Worm (Caenorhabditis elegans) whole organism, young adult: Measurements from ENCODE around the gene acs-4.

Experiments used
- B0035.1 ChIP-seq: sonication (generic microtip); optimal IDR thresholded peaks from 2 replicates; lab custom pipeline; 2016; ENCODE audit warnings: missing genetic modification characterization, mild to moderate bottlenecking, missing compliant biosample characterization, missing genotype, missing genetic modification reagents
- B0336.3 ChIP-seq: fragments of 200-800 bp; sonication (Bioruptor generic); IDR thresholded peaks from 2 replicates; pipeline ENCODE4 v1.3.6; 2022; ENCODE audit warnings: missing genetic modification characterization, missing compliant biosample characterization
- F23B12.7 ChIP-seq: sonication (generic microtip); optimal IDR thresholded peaks from 2 replicates; lab custom pipeline; 2017; ENCODE audit warnings: missing genetic modification characterization, mild to moderate bottlenecking, missing compliant biosample characterization, antibody characterized with exemption, moderate library complexity; ENCODE audit not compliant: insufficient read depth
- F33H1.4 ChIP-seq: fragments of 200-800 bp; sonication (Bioruptor generic); IDR thresholded peaks from 2 replicates; pipeline ENCODE4 v1.3.6; 2022; ENCODE audit warnings: missing genetic modification reagents, missing genetic modification characterization, missing compliant biosample characterization
- F37B4.10 ChIP-seq: fragments of 200-800 bp; sonication (Bioruptor generic); IDR thresholded peaks from 2 replicates; pipeline ENCODE4 v1.3.6; 2022; ENCODE audit warnings: missing genetic modification characterization, missing compliant biosample characterization
- F57A8.1 ChIP-seq: fragments of 200-800 bp; sonication (Bioruptor generic); optimal IDR thresholded peaks from 2 replicates; lab custom pipeline; 2018; ENCODE audit warnings: mild to moderate bottlenecking, missing genetic modification characterization, moderate library complexity, missing compliant biosample characterization
- T07F8.4 ChIP-seq: sonication (generic microtip); optimal IDR thresholded peaks from 2 replicates; lab custom pipeline; 2016; ENCODE audit warnings: mild to moderate bottlenecking, missing genetic modification characterization, moderate library complexity, missing compliant biosample characterization
- Y56A3A.18 ChIP-seq: fragments of 200-800 bp; sonication (Bioruptor generic); IDR thresholded peaks from 2 replicates; pipeline ENCODE4 v1.3.6; 2022; ENCODE audit warnings: missing genetic modification reagents, missing genetic modification characterization, missing compliant biosample characterization
- ZK185.1 ChIP-seq: sonication (generic microtip); optimal IDR thresholded peaks from 2 replicates; lab custom pipeline; 2016; ENCODE audit warnings: mild to moderate bottlenecking, missing genetic modification characterization, missing compliant biosample characterization; ENCODE audit not compliant: poor library complexity, severe bottlenecking
- akir-1 ChIP-seq: fragments of 200-800 bp; sonication (Bioruptor generic); optimal IDR thresholded peaks from 2 replicates; lab custom pipeline; 2018; ENCODE audit warnings: mild to moderate bottlenecking, missing genetic modification characterization, moderate library complexity, missing compliant biosample characterization
- aptf-3 ChIP-seq: fragments of 200-800 bp; sonication (Bioruptor generic); IDR thresholded peaks from 2 replicates; pipeline ENCODE4 v1.3.6; 2022; ENCODE audit warnings: missing genetic modification characterization, missing compliant biosample characterization
- attf-3 ChIP-seq: fragments of 200-800 bp; sonication (Bioruptor generic); conservative IDR thresholded peaks from 2 replicates; pipeline ENCODE4 v1.3.6; 2022; ENCODE audit warnings: missing genetic modification reagents, missing genetic modification characterization, missing compliant biosample characterization
- attf-5 ChIP-seq: fragments of 200-800 bp; sonication (Bioruptor generic); optimal IDR thresholded peaks from 2 replicates; lab custom pipeline; 2018; ENCODE audit warnings: mild to moderate bottlenecking, missing genetic modification characterization, missing compliant biosample characterization
- attf-6 ChIP-seq: fragments of 200-800 bp; sonication (Bioruptor generic); IDR thresholded peaks from 2 replicates; pipeline ENCODE4 v1.3.6; 2022; ENCODE audit warnings: missing genetic modification reagents, missing genetic modification characterization, missing compliant biosample characterization
- bed-1 ChIP-seq: fragments of 200-800 bp; sonication (Bioruptor generic); IDR thresholded peaks from 2 replicates; pipeline ENCODE4 v1.3.6; 2022; ENCODE audit warnings: missing genetic modification reagents, missing genetic modification characterization, missing compliant biosample characterization
- cebp-1 ChIP-seq, 2 experiments: fragments of 200-800 bp in 1 of 2; sonication (Bioruptor generic) in 1 of 2; sonication (generic microtip) in 1 of 2; IDR thresholded peaks in 1 of 2; optimal IDR thresholded peaks in 1 of 2; 2 replicates each; pipeline versions ENCODE4 v1.3.6 to Lab custom; 2017 to 2022; ENCODE audit warnings: missing compliant biosample characterization in 2 of 2, missing genetic modification characterization in 2 of 2, mild to moderate bottlenecking in 1 of 2, missing genetic modification reagents in 1 of 2, moderate library complexity in 1 of 2
- ceh-40 ChIP-seq: fragments of 200-800 bp; sonication (Bioruptor generic); IDR thresholded peaks from 2 replicates; pipeline ENCODE4 v1.3.6; 2022; ENCODE audit warnings: missing genetic modification characterization, missing compliant biosample characterization
- ceh-58 ChIP-seq: fragments of 200-800 bp; sonication (Bioruptor generic); IDR thresholded peaks from 2 replicates; pipeline ENCODE4 v1.3.6; 2022; ENCODE audit warnings: missing genetic modification characterization, missing compliant biosample characterization
- ceh-79 ChIP-seq: sonication (generic microtip); optimal IDR thresholded peaks from 2 replicates; lab custom pipeline; 2017; ENCODE audit warnings: mild to moderate bottlenecking, missing genetic modification characterization, missing compliant biosample characterization
- ceh-91 ChIP-seq: fragments of 200-800 bp; sonication (Bioruptor generic); IDR thresholded peaks from 2 replicates; pipeline ENCODE4 v1.3.6; 2022; ENCODE audit warnings: missing genetic modification reagents, missing genetic modification characterization, missing compliant biosample characterization
- chd-7 ChIP-seq: sonication (generic microtip); optimal IDR thresholded peaks from 2 replicates; lab custom pipeline; 2016; ENCODE audit warnings: mild to moderate bottlenecking, missing genetic modification characterization, moderate library complexity, missing compliant biosample characterization
- efl-1 ChIP-seq: fragments of 150-350 bp; optimal IDR thresholded peaks from 2 replicates; lab custom pipeline; 2014; ENCODE audit warnings: missing biosample characterization, missing genetic modification reagents, missing genetic modification characterization
- egl-18 ChIP-seq: fragments of 200-800 bp; sonication (Bioruptor generic); IDR thresholded peaks from 2 replicates; pipeline ENCODE4 v1.3.6; 2022; ENCODE audit warnings: missing genetic modification reagents, missing genetic modification characterization, missing compliant biosample characterization
- fkh-3 ChIP-seq: sonication (generic microtip); optimal IDR thresholded peaks from 2 replicates; lab custom pipeline; 2016; ENCODE audit warnings: mild to moderate bottlenecking, missing genetic modification characterization, missing compliant biosample characterization
- him-1 ChIP-seq: sonication (generic microtip); optimal IDR thresholded peaks from 2 replicates; lab custom pipeline; 2016; ENCODE audit warnings: missing genotype, missing genetic modification reagents, missing genetic modification characterization, missing compliant biosample characterization
- hmg-1.2 ChIP-seq: fragments of 200-800 bp; sonication (Bioruptor generic); IDR thresholded peaks from 2 replicates; pipeline ENCODE4 v1.3.6; 2022; ENCODE audit warnings: missing genetic modification reagents, missing genetic modification characterization, missing compliant biosample characterization
- hmg-20 ChIP-seq: fragments of 200-800 bp; sonication (Bioruptor generic); IDR thresholded peaks from 2 replicates; pipeline ENCODE4 v1.3.6; 2022; ENCODE audit warnings: missing genetic modification reagents, missing genetic modification characterization, missing compliant biosample characterization
- let-526 ChIP-seq: fragments of 200-800 bp; sonication (Bioruptor generic); IDR thresholded peaks from 2 replicates; pipeline ENCODE4 v1.3.6; 2022; ENCODE audit warnings: missing genetic modification reagents, missing genetic modification characterization, missing compliant biosample characterization
- lin-35 ChIP-seq, 3 experiments: fragments of 150-350 bp in 2 of 3; sonication (generic microtip) in 1 of 3; optimal IDR thresholded peaks; 2 replicates each; lab custom pipeline; 2014 to 2018; ENCODE audit warnings: missing biosample characterization in 3 of 3, missing genetic modification characterization in 3 of 3, missing genetic modification reagents in 3 of 3
- lin-54 ChIP-seq: fragments of 200-800 bp; sonication (Bioruptor generic); optimal IDR thresholded peaks from 2 replicates; lab custom pipeline; 2018; ENCODE audit warnings: mild to moderate bottlenecking, missing genetic modification characterization, missing compliant biosample characterization
- lir-1 ChIP-seq: fragments of 200-800 bp; sonication (Bioruptor generic); conservative IDR thresholded peaks from 2 replicates; pipeline ENCODE4 v1.3.6; 2022; ENCODE audit warnings: missing genetic modification reagents, missing genetic modification characterization, missing compliant biosample characterization
- lsl-1 ChIP-seq: fragments of 200-800 bp; sonication (Bioruptor generic); optimal IDR thresholded peaks from 2 replicates; lab custom pipeline; 2018; ENCODE audit warnings: mild to moderate bottlenecking, missing genetic modification characterization, moderate library complexity, missing compliant biosample characterization
- madf-6 ChIP-seq: fragments of 200-800 bp; sonication (Bioruptor generic); IDR thresholded peaks from 2 replicates; pipeline ENCODE4 v1.3.6; 2022; ENCODE audit warnings: missing genetic modification reagents, missing genetic modification characterization, missing compliant biosample characterization
- madf-8 ChIP-seq: fragments of 200-800 bp; sonication (Bioruptor generic); conservative IDR thresholded peaks from 2 replicates; pipeline ENCODE4 v1.3.6; 2022; ENCODE audit warnings: missing genetic modification reagents, missing genetic modification characterization, missing compliant biosample characterization
- mes-4 ChIP-seq: sonication (generic microtip); optimal IDR thresholded peaks from 2 replicates; lab custom pipeline; 2016; ENCODE audit warnings: missing genotype, missing genetic modification characterization, missing compliant biosample characterization
- nfya-1 ChIP-seq: sonication (generic microtip); optimal IDR thresholded peaks from 2 replicates; lab custom pipeline; 2017; ENCODE audit warnings: antibody characterized with exemption, missing compliant biosample characterization, missing genetic modification characterization, borderline replicate concordance; ENCODE audit not compliant: insufficient read depth
- nhr-120 ChIP-seq: fragments of 200-800 bp; sonication (Bioruptor generic); IDR thresholded peaks from 2 replicates; pipeline ENCODE4 v1.3.6; 2022; ENCODE audit warnings: missing genetic modification characterization, missing compliant biosample characterization
- nhr-80 ChIP-seq: sonication (generic microtip); optimal IDR thresholded peaks from 2 replicates; lab custom pipeline; 2016; ENCODE audit warnings: missing genetic modification characterization, missing compliant biosample characterization
- sdz-38 ChIP-seq: sonication (generic microtip); optimal IDR thresholded peaks from 2 replicates; lab custom pipeline; 2016; ENCODE audit warnings: missing genotype, missing genetic modification characterization, missing compliant biosample characterization
- snpc-1.3 ChIP-seq: sonication (generic microtip); optimal IDR thresholded peaks from 2 replicates; lab custom pipeline; 2017; ENCODE audit warnings: missing genetic modification characterization, mild to moderate bottlenecking, missing compliant biosample characterization, antibody characterized with exemption, moderate library complexity, missing genotype, missing genetic modification reagents; ENCODE audit not compliant: insufficient read depth
- snpc-4 ChIP-seq, 5 experiments: fragments of 150-350 bp in 1 of 5; sonication (generic microtip) in 4 of 5; optimal IDR thresholded peaks; 2 replicates each; lab custom pipeline; 2014 to 2018; ENCODE audit warnings: missing genetic modification characterization in 5 of 5, missing biosample characterization in 3 of 5, antibody characterized with exemption in 2 of 5, mild to moderate bottlenecking in 2 of 5, missing compliant biosample characterization in 2 of 5, missing genotype in 2 of 5, moderate library complexity in 2 of 5, missing genetic modification reagents in 1 of 5
- sptf-2 ChIP-seq: fragments of 200-800 bp; sonication (Bioruptor generic); optimal IDR thresholded peaks from 2 replicates; lab custom pipeline; 2018; ENCODE audit warnings: mild to moderate bottlenecking, missing genetic modification characterization, missing compliant biosample characterization
- tlf-1 ChIP-seq: fragments of 200-800 bp; sonication (Bioruptor generic); optimal IDR thresholded peaks from 2 replicates; lab custom pipeline; 2018; ENCODE audit warnings: mild to moderate bottlenecking, missing genetic modification characterization, missing compliant biosample characterization
- zfh-2 ChIP-seq: fragments of 200-800 bp; sonication (Bioruptor generic); conservative IDR thresholded peaks from 2 replicates; pipeline ENCODE4 v1.3.6; 2022; ENCODE audit warnings: missing genetic modification reagents, missing genetic modification characterization, missing compliant biosample characterization
- zim-3 ChIP-seq: sonication (generic microtip); optimal IDR thresholded peaks from 2 replicates; lab custom pipeline; 2017; ENCODE audit warnings: mild to moderate bottlenecking, missing genetic modification characterization, moderate library complexity, missing compliant biosample characterization
- ztf-22 ChIP-seq: fragments of 200-800 bp; sonication (Bioruptor generic); optimal IDR thresholded peaks from 2 replicates; lab custom pipeline; 2018; ENCODE audit warnings: mild to moderate bottlenecking, missing genetic modification characterization, moderate library complexity, missing compliant biosample characterization

The acs-4 gene

ce11 chrIII:7188300-7189052, 20.8 kb downstream of the acs-4 start, which contains the start of the genes F37C12.21 and F37C12.10 (continued):
- TF ChIP-seq ztf-22 (GFP tag; lab: Kevin White, UChicago) (no peak), bed-1 (GFP tag; lab: Robert Waterston, UW) (no peak), aptf-3 (GFP tag; lab: Robert Waterston, UW) (0 out of 2 replicates have a peak, but pooled peaks have one; percentile 17), sptf-2 (GFP tag; lab: Kevin White, UChicago) (no peak), mes-4 (tag; lab: Kevin White, UChicago) (no peak), T07F8.4 (tag; lab: Kevin White, UChicago) (no peak), F57A8.1 (GFP tag; lab: Kevin White, UChicago) (no peak), attf-3 (GFP tag; lab: Robert Waterston, UW) (no peak), nhr-120 (GFP tag; lab: Robert Waterston, UW) (no peak), efl-1 (GFP tag; lab: Kevin White, UChicago) (no peak), B0035.1 (tag; lab: Kevin White, UChicago) (no peak), F33H1.4 (GFP tag; lab: Robert Waterston, UW) (no peak), snpc-4 (GFP tag; optimal IDR thresholded peaks at IDR 0.05; lab: Kevin White, UChicago) (no peak), snpc-4 (tag; optimal IDR thresholded peaks at IDR 0.05; lab: Kevin White, UChicago) (no peak), tlf-1 (no peak), F37B4.10 (no peak), cebp-1 (GFP tag; IDR thresholded peaks at IDR 0.05; lab: Robert Waterston, UW) (no peak), cebp-1 (tag; optimal IDR thresholded peaks at IDR 0.05; lab: Kevin White, UChicago) (peak; percentile 19), snpc-1.3 (tag; lab: Kevin White, UChicago) (no peak), lin-54 (GFP tag; lab: Kevin White, UChicago) (no peak), B0336.3 (peak; percentile 62), zfh-2 (GFP tag; lab: Robert Waterston, UW) (no peak), ceh-79 (no peak), hmg-1.2 (GFP tag; lab: Robert Waterston, UW) (peak; percentile 15; the same call in 1 of the 2 replicates), egl-18 (no peak), F23B12.7 (tag; lab: Kevin White, UChicago) (no peak), hmg-20 (GFP tag; lab: Robert Waterston, UW) (no peak), nfya-1 (tag; lab: Kevin White, UChicago) (no peak), him-1 (tag; lab: Kevin White, UChicago) (no peak), akir-1 (GFP tag; lab: Kevin White, UChicago) (no peak), lin-35 (GFP tag; optimal IDR thresholded peaks at IDR 0.05; lab: Kevin White, UChicago) (no peak), chd-7 (no peak), nhr-80 (tag; lab: Kevin White, UChicago) (peak; percentile 72), let-526 (GFP tag; lab: Robert Waterston, UW) (no peak), Y56A3A.18 (GFP tag; lab: Robert Waterston, UW) (no peak), fkh-3 (tag; lab: Kevin White, UChicago) (no peak), zim-3 (tag; lab: Kevin White, UChicago) (no peak), ZK185.1 (tag; lab: Kevin White, UChicago) (peak; percentile 25), attf-6 (no peak), sdz-38 (tag; lab: Kevin White, UChicago) (no peak), lir-1 (GFP tag; lab: Robert Waterston, UW) (no peak), ceh-91 (GFP tag; lab: Robert Waterston, UW) (no peak), madf-6 (GFP tag; lab: Robert Waterston, UW) (peak; percentile 43; the same call in 1 of the 2 replicates), madf-8 (GFP tag; lab: Robert Waterston, UW) (no peak), attf-5 (no peak), ceh-58 (GFP tag; lab: Robert Waterston, UW) (no peak), lsl-1 (GFP tag; lab: Kevin White, UChicago) (no peak), ceh-40 (GFP tag; lab: Robert Waterston, UW) (no peak)
